Worm (Caenorhabditis elegans) whole organism, L4 larva: ENCODE results near the gene K07D4.5.

Experiments used
- D1046.2 ChIP-seq: fragments of 200-800 bp; sonication (Bioruptor generic); IDR thresholded peaks from 2 replicates; pipeline ENCODE4 v1.3.6; 2022; ENCODE audit warnings: missing genetic modification characterization, missing compliant biosample characterization
- F26F4.8 ChIP-seq: fragments of 200-800 bp; sonication (Bioruptor generic); conservative IDR thresholded peaks from 2 replicates; pipeline ENCODE4 v1.3.6; 2022; ENCODE audit warnings: missing genetic modification characterization, missing compliant biosample characterization
- Y105C5A.15 ChIP-seq: fragments of 200-800 bp; sonication (Bioruptor generic); IDR thresholded peaks from 2 replicates; pipeline ENCODE4 v1.3.6; 2022; ENCODE audit warnings: missing genetic modification characterization, missing compliant biosample characterization
- aha-1 ChIP-seq: fragments of 150-350 bp; peaks from one replicate; lab custom pipeline; 2014; ENCODE audit warnings: missing biosample characterization, missing genetic modification characterization
- arid-1 ChIP-seq: fragments of 200-800 bp; sonication (Bioruptor generic); conservative IDR thresholded peaks from 2 replicates; pipeline ENCODE4 v1.3.6; 2022; ENCODE audit warnings: missing genetic modification reagents, missing genetic modification characterization, missing compliant biosample characterization
- ceh-44 ChIP-seq: fragments of 200-800 bp; sonication (Bioruptor generic); IDR thresholded peaks from 2 replicates; pipeline ENCODE4 v1.3.6; 2022; ENCODE audit warnings: missing genetic modification reagents, missing genetic modification characterization, missing compliant biosample characterization
- daf-19 ChIP-seq: fragments of 200-800 bp; sonication (Bioruptor generic); conservative IDR thresholded peaks from 2 replicates; pipeline ENCODE4 v1.3.6; 2022; ENCODE audit warnings: missing genetic modification characterization, missing compliant biosample characterization
- dmd-6 ChIP-seq: fragments of 200-800 bp; sonication (Bioruptor generic); IDR thresholded peaks from 2 replicates; pipeline ENCODE4 v1.3.6; 2022; ENCODE audit warnings: missing genetic modification reagents, missing genetic modification characterization, missing compliant biosample characterization
- dpl-1 ChIP-seq: fragments of 150-350 bp; optimal IDR thresholded peaks from 2 replicates; lab custom pipeline; 2014; ENCODE audit warnings: missing biosample characterization, missing genetic modification reagents, missing genetic modification characterization
- egl-43 ChIP-seq: fragments of 200-800 bp; sonication (Bioruptor generic); IDR thresholded peaks from 2 replicates; pipeline ENCODE4 v1.3.6; 2022; ENCODE audit warnings: missing genetic modification reagents, missing genetic modification characterization, missing compliant biosample characterization
- gei-8 ChIP-seq: fragments of 200-800 bp; sonication (Bioruptor generic); optimal IDR thresholded peaks from 2 replicates; lab custom pipeline; 2018; ENCODE audit warnings: mild to moderate bottlenecking, missing genetic modification characterization, missing compliant biosample characterization
- hif-1 ChIP-seq, 2 experiments: sonication (generic microtip); optimal IDR thresholded peaks; 2 replicates each; lab custom pipeline; 2016 to 2017; ENCODE audit warnings: missing compliant biosample characterization in 2 of 2, missing genetic modification characterization in 2 of 2, missing genetic modification reagents in 2 of 2, missing genotype in 2 of 2, mild to moderate bottlenecking in 1 of 2
- lim-7 ChIP-seq: fragments of 200-800 bp; sonication (Bioruptor generic); IDR thresholded peaks from 2 replicates; pipeline ENCODE4 v1.3.6; 2022; ENCODE audit warnings: missing genetic modification characterization, missing compliant biosample characterization
- lir-3 ChIP-seq: sonication (generic microtip); optimal IDR thresholded peaks from 2 replicates; lab custom pipeline; 2016; ENCODE audit warnings: mild to moderate bottlenecking, missing genetic modification characterization, missing compliant biosample characterization
- mdt-29 ChIP-seq: fragments of 200-800 bp; sonication (Bioruptor generic); IDR thresholded peaks from 2 replicates; pipeline ENCODE4 v1.3.6; 2022; ENCODE audit warnings: missing genetic modification reagents, missing genetic modification characterization, missing compliant biosample characterization
- mep-1 ChIP-seq: fragments of 150-350 bp; sonication (generic microtip); optimal IDR thresholded peaks from 3 replicates; lab custom pipeline; 2014; ENCODE audit warnings: missing biosample characterization, missing genetic modification characterization
- mxl-3 ChIP-seq: fragments of 200-800 bp; sonication (Bioruptor generic); optimal IDR thresholded peaks from 2 replicates; lab custom pipeline; 2018; ENCODE audit warnings: mild to moderate bottlenecking, missing genetic modification characterization, missing compliant biosample characterization
- nhr-10 ChIP-seq: fragments of 150-350 bp; optimal IDR thresholded peaks from 2 replicates; lab custom pipeline; 2014; ENCODE audit warnings: missing biosample characterization, missing genetic modification characterization
- nhr-102 ChIP-seq: sonication (generic microtip); optimal IDR thresholded peaks from 2 replicates; lab custom pipeline; 2016; ENCODE audit warnings: mild to moderate bottlenecking, missing genetic modification characterization, moderate library complexity, missing compliant biosample characterization
- nhr-11 ChIP-seq: fragments of 150-350 bp; optimal IDR thresholded peaks from 2 replicates; lab custom pipeline; 2014; ENCODE audit warnings: missing biosample characterization, missing genetic modification characterization
- nhr-28 ChIP-seq: fragments of 150-350 bp; optimal IDR thresholded peaks from 2 replicates; lab custom pipeline; 2014; ENCODE audit warnings: missing biosample characterization, missing genetic modification characterization
- nhr-76 ChIP-seq: fragments of 150-350 bp; optimal IDR thresholded peaks from 2 replicates; lab custom pipeline; 2014; ENCODE audit warnings: missing biosample characterization, missing genetic modification characterization
- pqm-1 ChIP-seq: sonication (generic microtip); optimal IDR thresholded peaks from 2 replicates; lab custom pipeline; 2017; ENCODE audit warnings: missing biosample characterization, missing genetic modification characterization
- saeg-2 ChIP-seq: fragments of 200-800 bp; sonication (Bioruptor generic); IDR thresholded peaks from 2 replicates; pipeline ENCODE4 v1.3.6; 2022; ENCODE audit warnings: missing genetic modification reagents, missing genetic modification characterization, missing compliant biosample characterization
- set-16 ChIP-seq: fragments of 200-800 bp; sonication (Bioruptor generic); IDR thresholded peaks from 2 replicates; pipeline ENCODE4 v1.3.6; 2022; ENCODE audit warnings: missing genetic modification reagents, missing genetic modification characterization, missing compliant biosample characterization
- skn-1 ChIP-seq: fragments of 150-350 bp; optimal IDR thresholded peaks from 2 replicates; lab custom pipeline; 2014; ENCODE audit warnings: missing biosample characterization, missing genetic modification characterization
- snpc-1.2 ChIP-seq: fragments of 200-800 bp; sonication (Bioruptor generic); IDR thresholded peaks from 2 replicates; pipeline ENCODE4 v1.3.6; 2022; ENCODE audit warnings: missing genetic modification reagents, missing genetic modification characterization, missing compliant biosample characterization
- snpc-4 ChIP-seq: fragments of 150-350 bp; optimal IDR thresholded peaks from 2 replicates; lab custom pipeline; 2014; ENCODE audit warnings: missing biosample characterization, missing genetic modification characterization
- spr-3 ChIP-seq: fragments of 200-800 bp; sonication (Bioruptor generic); optimal IDR thresholded peaks from 2 replicates; lab custom pipeline; 2018; ENCODE audit warnings: mild to moderate bottlenecking, missing genetic modification characterization, missing compliant biosample characterization
- unc-39 ChIP-seq: sonication (generic microtip); optimal IDR thresholded peaks from 2 replicates; lab custom pipeline; 2017; ENCODE audit warnings: missing biosample characterization, missing genetic modification characterization
- unc-62 ChIP-seq, 3 experiments: fragments of 150-350 bp in 1 of 3; sonication (generic microtip); optimal IDR thresholded peaks in 2 of 3; peaks in 1 of 3; 1 replicate in 1 of 3; 2 replicates in 2 of 3; lab custom pipeline; 2014 to 2017; ENCODE audit warnings: missing biosample characterization in 3 of 3, missing genetic modification characterization in 3 of 3, missing genetic modification reagents in 3 of 3, missing genotype in 1 of 3
- zfp-3 ChIP-seq: fragments of 200-800 bp; sonication (Bioruptor generic); conservative IDR thresholded peaks from 2 replicates; pipeline ENCODE4 v1.3.6; 2022; ENCODE audit warnings: missing genetic modification reagents, missing genetic modification characterization, missing compliant biosample characterization

Gene K07D4.5

DNA sequence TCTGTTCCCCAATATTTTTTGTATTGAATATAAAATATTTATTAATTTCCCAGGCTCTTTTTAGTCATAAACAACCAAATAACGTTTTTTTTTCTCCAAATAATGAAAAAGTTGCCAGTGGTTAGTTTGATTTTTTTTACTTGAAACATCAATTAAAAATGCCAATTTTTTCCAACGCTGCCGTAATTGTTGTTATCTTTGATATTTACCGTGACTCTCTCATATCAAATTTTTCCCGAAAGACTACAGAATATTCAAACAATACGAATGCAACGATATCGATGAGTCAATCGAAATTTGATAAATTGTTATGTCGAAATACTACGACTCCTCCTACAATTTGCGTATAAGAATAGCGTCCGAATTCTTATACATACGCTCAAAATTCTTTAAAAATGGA, 38.5 kb downstream of the K07D4.5 start, which contains the start of gene K10G6.5:
Gene K10G6.5 (plus strand): TSS at position 345 of the 400 bp plus-strand sequence.
- no peak for TF ChIP-seq mxl-3
- peak; percentile 59 for TF ChIP-seq dmd-6 (GFP tag; lab: Robert Waterston, UW)
- no peak for TF ChIP-seq snpc-4 (tag; lab: Kevin White, UChicago)
- no peak for TF ChIP-seq nhr-76 (tag; lab: Kevin White, UChicago)
- no peak for TF ChIP-seq zfp-3 (GFP tag; lab: Robert Waterston, UW)
- no peak for TF ChIP-seq dpl-1 (GFP tag; lab: Kevin White, UChicago)
- peak; percentile 26 for TF ChIP-seq pqm-1 (tag; lab: Kevin White, UChicago)
- peak in 1 of 2 experiments; percentile 65 for TF ChIP-seq unc-62 (GFP tag; optimal IDR thresholded peaks at IDR 0.05 in 1 of 2; lab: Kevin White, UChicago)
- no peak for TF ChIP-seq unc-62 (tag; optimal IDR thresholded peaks at IDR 0.05; lab: Kevin White, UChicago)
- TF ChIP-seq egl-43 (GFP tag; lab: Robert Waterston, UW) = no peak
- TF ChIP-seq D1046.2 (GFP tag; lab: Robert Waterston, UW) = no peak
- TF ChIP-seq nhr-28 (tag; lab: Kevin White, UChicago) = peak; percentile 67
- no peak for TF ChIP-seq F26F4.8 (GFP tag; lab: Robert Waterston, UW)

DNA sequence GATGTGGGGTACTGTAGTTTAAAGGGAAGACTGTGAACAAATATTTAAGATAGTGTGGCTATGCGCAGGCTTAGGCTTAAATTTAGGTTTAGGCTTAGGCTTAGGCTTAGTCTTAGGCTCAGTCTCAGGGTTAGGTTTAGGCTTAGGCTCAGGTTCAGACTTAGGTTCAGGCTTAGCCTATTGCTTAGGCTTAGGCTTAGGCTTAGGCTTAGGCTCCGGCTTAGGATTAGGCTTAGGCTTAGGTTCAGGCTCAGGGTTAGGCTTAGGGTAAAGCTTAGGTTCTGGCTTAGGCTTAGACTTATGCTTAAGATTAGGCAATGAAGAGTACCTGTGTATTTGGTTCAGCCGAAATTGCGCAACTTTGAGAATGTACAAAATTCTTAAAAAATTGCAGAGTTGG, 41.1 kb downstream of the K07D4.5 start:
- TF ChIP-seq nhr-102 (tag; lab: Kevin White, UChicago) = no peak
- TF ChIP-seq lir-3 (tag; lab: Kevin White, UChicago) = no peak
- no peak for TF ChIP-seq spr-3 (GFP tag; lab: Kevin White, UChicago)
- no peak for TF ChIP-seq hif-1 (tag; optimal IDR thresholded peaks at IDR 0.05; lab: Kevin White, UChicago)

DNA sequence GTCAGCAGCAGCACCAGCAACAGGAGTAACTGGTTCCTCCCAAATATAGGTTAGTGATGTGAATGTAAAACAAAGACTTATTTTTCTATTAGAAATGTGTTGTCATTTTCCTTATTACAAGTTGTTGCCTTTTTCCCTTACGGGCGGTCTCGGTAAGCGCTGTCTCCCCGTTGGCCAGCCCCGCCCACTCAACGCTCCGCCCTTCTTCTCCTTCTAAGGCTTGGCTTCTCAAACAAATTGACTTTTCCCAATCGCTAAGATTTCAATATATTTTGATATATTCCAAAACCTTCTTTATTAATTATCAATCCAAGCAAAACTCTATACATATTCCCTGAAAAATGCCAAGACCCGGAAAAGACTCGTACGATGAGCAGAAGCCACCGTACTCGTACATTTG, 43.0 kb downstream of the K07D4.5 start, which contains the start of gene lin-31:
Gene lin-31 (plus strand): TSS at position 237 of the 400 bp plus-strand sequence.
- TF ChIP-seq aha-1 (tag; lab: Kevin White, UChicago) (peak; percentile 44), ceh-44 (GFP tag; lab: Robert Waterston, UW) (no peak), snpc-1.2 (GFP tag; lab: Robert Waterston, UW) (no peak), D1046.2 (GFP tag; lab: Robert Waterston, UW) (no peak), nhr-11 (tag; lab: Kevin White, UChicago) (no peak)

DNA sequence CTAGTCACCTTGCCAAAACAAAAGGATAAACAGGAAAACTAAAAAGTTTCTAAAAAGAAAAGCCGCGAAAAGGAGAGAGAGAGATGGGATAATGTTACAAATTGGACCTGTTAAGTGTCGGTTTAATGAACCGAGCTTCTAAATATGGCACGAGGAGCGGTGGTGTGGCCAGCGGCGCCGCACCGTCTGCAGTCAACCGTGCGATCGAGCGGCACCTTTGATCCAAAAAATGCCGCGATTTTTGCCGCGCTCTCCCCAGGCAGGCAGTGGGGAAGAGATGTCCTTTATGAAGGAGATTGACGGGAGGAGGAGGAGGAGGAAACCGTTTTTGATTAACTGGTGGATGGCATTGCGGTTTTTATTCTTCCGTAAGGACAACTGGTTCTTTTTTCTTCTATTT, 45.0 kb downstream of the K07D4.5 start:
- TF ChIP-seq nhr-10 (tag; lab: Kevin White, UChicago) (no peak), set-16 (GFP tag; lab: Robert Waterston, UW) (peak; percentile 65; the same call in 1 of the 2 replicates), daf-19 (no peak), mdt-29 (no peak), lim-7 (GFP tag; lab: Robert Waterston, UW) (no peak), Y105C5A.15 (GFP tag; lab: Robert Waterston, UW) (no peak), unc-39 (tag; lab: Kevin White, UChicago) (no peak)

DNA sequence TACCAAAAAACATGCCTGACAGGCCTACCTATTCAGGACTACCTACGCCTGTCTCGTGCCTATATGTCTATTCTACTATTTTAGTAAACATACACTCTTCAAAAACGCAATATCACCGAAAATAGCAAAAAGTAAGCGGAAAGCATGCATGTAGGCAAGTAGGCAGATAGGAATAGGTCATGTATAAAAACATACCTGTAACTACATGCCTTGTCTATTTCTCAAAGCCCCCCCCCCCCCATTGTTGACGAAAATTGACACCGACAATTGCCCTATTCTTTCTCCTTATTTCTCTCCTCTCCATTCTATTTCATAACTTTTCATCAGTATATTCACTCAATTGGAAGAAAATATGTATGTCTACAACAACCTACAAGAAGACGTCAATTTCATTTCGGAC, 47.2 kb downstream of the K07D4.5 start:
- TF ChIP-seq aha-1 (tag; lab: Kevin White, UChicago) (no peak), mep-1 (tag; lab: Kevin White, UChicago) (no peak), unc-62 (GFP tag; optimal IDR thresholded peaks at IDR 0.05 in 1 of 2; lab: Kevin White, UChicago) (peak in 1 of 2 experiments; percentile 69), unc-62 (tag; optimal IDR thresholded peaks at IDR 0.05; lab: Kevin White, UChicago) (no peak)

DNA sequence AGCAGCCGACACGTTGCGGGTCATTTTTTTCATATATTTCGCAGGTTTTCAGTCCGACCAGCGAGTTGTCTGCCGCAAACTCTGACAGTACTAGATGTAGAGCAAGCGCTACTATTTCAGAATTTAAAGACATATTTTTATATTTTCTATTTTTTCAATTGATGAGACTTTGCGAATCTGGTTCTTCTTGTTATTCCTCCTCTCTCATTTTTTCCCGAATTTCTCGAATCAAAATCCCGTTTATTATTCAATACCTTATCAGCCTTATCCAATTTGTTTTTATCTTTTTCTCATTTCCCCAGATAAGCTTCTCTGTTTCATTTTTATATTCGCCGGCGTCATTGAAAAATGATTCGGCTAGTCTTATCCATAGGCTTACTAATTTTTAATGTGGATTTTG, 49.4 kb downstream of the K07D4.5 start, which contains the start of gene dos-2:
Gene dos-2 (plus strand): TSS at position 301 of the 400 bp plus-strand sequence.
- TF ChIP-seq saeg-2 (no peak), D1046.2 (GFP tag; lab: Robert Waterston, UW) (0 out of 2 replicates have a peak, but pooled peaks have one; percentile 23), arid-1 (GFP tag; lab: Robert Waterston, UW) (no peak), gei-8 (GFP tag; lab: Kevin White, UChicago) (no peak), skn-1 (tag; lab: Kevin White, UChicago) (no peak)
